Worm (Caenorhabditis elegans): Measurements from ENCODE around the gene tag-123.

Gene tag-123

DNA sequence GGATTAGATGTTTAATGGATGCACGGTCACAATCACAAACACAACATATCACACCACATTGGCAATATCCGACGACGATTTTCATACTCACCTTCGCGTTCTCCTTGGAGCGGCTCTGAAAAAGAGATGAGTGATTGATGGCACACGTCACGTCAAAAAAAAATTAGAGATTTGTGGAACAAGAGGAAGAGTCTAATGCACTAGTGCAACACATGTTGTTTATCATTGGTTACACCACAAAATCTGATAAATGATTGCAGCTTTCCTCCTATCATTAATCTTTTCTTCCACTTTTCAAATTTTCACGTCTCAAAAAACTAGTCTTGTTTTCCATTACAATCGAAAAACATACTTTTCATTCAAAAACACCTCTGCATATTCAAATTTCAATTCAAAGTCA, 31.3 kb downstream of the tag-123 start:
- no peak for TF ChIP-seq unc-62 (GFP tag; optimal IDR thresholded peaks at IDR 0.05)

DNA sequence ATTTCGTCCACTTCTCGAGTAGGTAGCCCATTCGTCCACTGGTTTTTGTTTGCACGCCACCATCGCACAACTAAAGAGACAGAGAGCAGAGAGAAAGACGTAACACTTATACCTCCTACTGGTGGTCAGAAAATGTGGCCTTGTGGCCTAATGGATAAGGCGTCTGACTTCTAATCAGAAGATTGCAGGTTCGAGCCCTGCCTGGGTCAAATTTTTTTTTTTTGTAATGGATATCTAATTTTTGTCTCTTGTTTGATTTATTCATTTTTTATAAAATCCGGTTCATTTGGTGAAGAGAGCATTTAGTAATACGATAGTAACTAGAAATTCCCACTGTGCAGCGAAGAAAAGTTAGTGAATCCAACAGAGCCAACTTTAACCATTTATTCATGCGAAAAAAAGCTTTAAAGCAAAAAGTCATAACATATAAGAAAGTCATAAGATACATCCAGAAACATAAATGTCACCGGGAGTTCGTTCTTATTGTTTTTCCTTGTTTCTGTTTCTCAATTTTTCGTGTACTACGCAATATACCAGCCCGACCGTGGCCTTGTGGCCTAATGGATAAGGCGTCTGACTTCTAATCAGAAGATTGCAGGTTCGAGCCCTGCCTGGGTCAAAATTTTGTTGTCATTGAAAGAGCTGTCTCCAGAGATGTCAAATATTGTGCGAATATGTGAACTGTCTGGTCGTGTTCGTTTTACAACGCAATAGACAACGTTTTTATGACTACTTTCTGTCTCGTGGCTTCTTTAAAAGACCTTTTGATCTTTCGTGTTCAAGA, 35.6 kb downstream of the tag-123 start:
- TF ChIP-seq unc-62 (GFP tag; optimal IDR thresholded peaks at IDR 0.05): no peak

DNA sequence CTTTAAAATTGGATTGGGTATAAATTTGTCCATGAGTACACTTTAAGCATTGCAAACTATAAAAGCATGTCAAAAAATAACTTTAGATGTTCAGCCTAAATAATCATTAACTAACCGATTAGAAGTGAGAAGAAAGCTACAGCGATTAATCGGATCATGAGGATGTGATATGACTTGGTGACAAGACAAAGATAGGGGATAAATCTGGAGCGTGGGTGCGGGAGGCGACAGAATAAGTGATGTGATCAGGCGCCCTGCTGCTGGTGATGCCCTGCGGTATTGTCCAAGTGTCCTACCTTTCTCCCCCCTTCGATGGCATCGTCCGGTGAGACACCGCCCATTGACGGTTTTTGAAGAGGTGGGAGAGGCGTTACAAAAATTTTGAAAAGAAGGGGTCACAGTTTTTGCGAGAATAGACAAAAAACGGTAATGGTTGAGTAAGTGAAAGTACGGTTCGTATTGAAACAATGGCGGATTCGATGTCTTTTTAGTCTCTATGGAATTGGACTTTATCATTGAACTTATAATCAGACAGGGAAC, 37.1 kb downstream of the tag-123 start, which contains the start of gene F41D9.2:
F41D9.2 (minus strand) TSS at position 304 of the 540 bp plus-strand sequence.
- TF ChIP-seq unc-62 (GFP tag; optimal IDR thresholded peaks at IDR 0.05): no peak

DNA sequence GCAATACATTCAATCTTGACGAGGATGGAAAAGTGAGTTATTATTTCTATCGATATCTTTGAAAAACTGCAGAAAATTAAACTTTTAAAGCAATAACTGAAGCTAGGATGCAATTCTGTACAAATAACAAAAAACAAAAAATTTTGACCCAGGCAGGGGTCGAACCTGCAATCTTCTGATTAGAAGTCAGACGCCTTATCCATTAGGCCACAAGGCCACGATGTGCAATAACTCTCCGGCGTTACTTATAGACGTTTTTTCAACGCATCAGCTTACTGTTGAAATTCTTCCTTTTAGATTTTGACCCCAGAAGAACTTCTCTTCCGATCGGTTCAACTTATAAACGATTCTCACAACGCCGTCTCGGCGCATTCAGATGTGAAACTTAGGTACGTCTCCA, 40.2 kb downstream of the tag-123 start:
- no peak for TF ChIP-seq unc-62 (GFP tag; optimal IDR thresholded peaks at IDR 0.05)

DNA sequence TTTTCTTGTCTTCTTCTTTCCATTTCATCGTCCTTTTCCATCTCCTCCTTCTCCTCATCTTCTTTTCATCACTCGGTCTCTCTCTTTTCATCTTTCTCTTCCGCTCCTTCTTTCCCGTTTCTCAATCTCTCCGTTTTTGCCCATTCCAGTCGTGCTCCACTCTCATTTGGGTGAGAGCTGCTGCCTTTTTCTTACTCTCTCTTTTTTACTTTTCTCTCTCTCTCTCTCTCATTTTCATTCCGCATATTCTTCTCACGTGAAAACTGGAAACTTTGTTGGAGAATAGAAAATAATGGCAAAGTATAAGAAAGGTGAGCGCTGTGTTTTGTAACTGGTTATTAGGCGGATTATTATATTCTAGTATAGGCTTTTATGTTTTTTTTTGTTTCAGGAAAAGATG, 43.5 kb downstream of the tag-123 start, which contains the start of gene tbc-18:
tbc-18 (plus strand) TSS at position 246 of the 400 bp plus-strand sequence.
- no peak for TF ChIP-seq unc-62 (GFP tag; optimal IDR thresholded peaks at IDR 0.05)

DNA sequence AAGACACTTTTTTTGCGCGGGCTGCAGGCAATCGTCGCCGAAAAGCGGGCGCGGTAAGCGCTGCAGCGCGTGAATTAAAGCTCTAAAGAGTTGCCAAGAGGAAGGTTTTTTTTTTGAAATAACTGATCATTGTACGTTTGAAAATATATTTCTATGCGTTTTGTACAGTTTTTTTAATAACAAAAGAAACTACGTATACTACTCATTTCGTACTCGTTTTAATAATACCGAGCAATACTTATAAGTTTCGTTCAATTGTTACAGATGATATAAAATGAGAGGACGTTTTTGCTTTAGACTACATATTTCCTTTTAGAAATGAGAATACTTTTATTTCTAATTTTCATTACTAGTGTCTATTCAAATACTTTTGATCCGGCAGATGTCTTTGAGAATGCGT, 49.9 kb downstream of the tag-123 start, which contains the start of gene nep-15:
nep-15 (plus strand) TSS at position 301 of the 400 bp plus-strand sequence.
- TF ChIP-seq unc-62 (GFP tag; optimal IDR thresholded peaks at IDR 0.05): no peak
